In the genomic region with DNA sequence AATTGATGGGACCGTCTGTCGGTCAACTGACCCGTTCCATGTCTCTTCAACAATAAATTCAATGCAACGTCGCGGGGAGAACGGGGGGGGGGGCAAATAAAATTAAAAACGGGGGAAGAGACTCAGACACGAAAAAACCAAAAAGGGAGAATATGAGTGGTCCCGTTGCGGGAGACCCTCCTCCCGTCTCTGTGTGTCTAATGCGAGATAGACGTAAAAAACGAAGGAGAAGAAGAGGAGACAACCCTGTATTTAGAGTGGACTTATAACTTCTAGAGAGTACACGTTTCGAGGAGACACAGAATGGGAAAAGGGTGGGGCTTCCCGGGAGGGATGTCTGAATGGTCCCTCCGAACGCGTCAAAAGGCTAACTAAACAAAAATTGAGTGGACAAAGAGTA, we compare ENCODE assay signal across 5 worm cellular contexts.
TF ChIP-seq lines count a peak whose summit lies in the region.

No protein-coding gene starts in this region.

TF ChIP-seq in whole organism, early embryonic, 17 proteins besides CTCF, POLR2A, EP300 and RAD21:
- TF ChIP-seq sea-1 (GFP tag; conservative IDR thresholded peaks at IDR 0.05; lab: Robert Waterston, UW) (0 out of 2 replicates have a peak, but pooled peaks have one; percentile 46), aly-1 (tag; optimal IDR thresholded peaks at IDR 0.05; lab: Kevin White, UChicago) (no peak), pes-1 (GFP tag; IDR thresholded peaks at IDR 0.05; lab: Robert Waterston, UW) (peak; percentile 55), hmg-4 (GFP tag; optimal IDR thresholded peaks at IDR 0.05; lab: Kevin White, UChicago) (peak; percentile 83), ama-1 (optimal IDR thresholded peaks at IDR 0.05; lab: Kevin White, UChicago) (no peak), scrt-1 (GFP tag; IDR thresholded peaks at IDR 0.05; lab: Robert Waterston, UW) (0 out of 2 replicates have a peak, but pooled peaks have one; percentile 43), tbx-11 (GFP tag; IDR thresholded peaks at IDR 0.05; lab: Robert Waterston, UW) (no peak), B0310.2 (tag; optimal IDR thresholded peaks at IDR 0.05; lab: Kevin White, UChicago) (no peak), flt-1 (GFP tag; IDR thresholded peaks at IDR 0.05; lab: Robert Waterston, UW) (peak; percentile 49; the same call in 1 of the 2 replicates), ceh-36 (tag; optimal IDR thresholded peaks at IDR 0.05; lab: Kevin White, UChicago) (peak; percentile 5), ets-7 (tag; optimal IDR thresholded peaks at IDR 0.05; lab: Kevin White, UChicago) (no peak), tra-4 (tag; optimal IDR thresholded peaks at IDR 0.05; lab: Kevin White, UChicago) (no peak), F13C5.2 (tag; optimal IDR thresholded peaks at IDR 0.05; lab: Kevin White, UChicago) (no peak), tbx-37 (GFP tag; conservative IDR thresholded peaks at IDR 0.05; lab: Robert Waterston, UW) (no peak), ceh-13 (GFP tag; optimal IDR thresholded peaks at IDR 0.05; lab: Kevin White, UChicago) (no peak)
TF ChIP-seq in whole organism, early embryonic: peak in this region for 6.

TF ChIP-seq in whole organism, late embryonic, 69 proteins besides CTCF, POLR2A, EP300 and RAD21:
- TF ChIP-seq nfya-1 (tag; optimal IDR thresholded peaks at IDR 0.05; lab: Kevin White, UChicago) = peak; percentile 11
- no peak for TF ChIP-seq sox-2 (GFP tag; IDR thresholded peaks at IDR 0.05; lab: Robert Waterston, UW)
- TF ChIP-seq tbx-2 (tag; optimal IDR thresholded peaks at IDR 0.05; lab: Kevin White, UChicago) = peak; percentile 4
- TF ChIP-seq ceh-45 (GFP tag; IDR thresholded peaks at IDR 0.05; lab: Robert Waterston, UW) = no peak
- TF ChIP-seq ceh-6 (GFP tag; optimal IDR thresholded peaks at IDR 0.05; lab: Kevin White, UChicago) = peak; percentile 42
- no peak for TF ChIP-seq ttx-3 (tag; optimal IDR thresholded peaks at IDR 0.05; lab: Kevin White, UChicago)
- TF ChIP-seq ceh-22 (tag; optimal IDR thresholded peaks at IDR 0.05; lab: Kevin White, UChicago) = no peak
- no peak for TF ChIP-seq lin-11 (tag; optimal IDR thresholded peaks at IDR 0.05; lab: Kevin White, UChicago)
TF ChIP-seq in whole organism, late embryonic: peak in this region for 3.

TF ChIP-seq in whole organism, midembryonic, 9 proteins besides CTCF, POLR2A, EP300 and RAD21:
- TF ChIP-seq cog-1 (tag; optimal IDR thresholded peaks at IDR 0.05; lab: Kevin White, UChicago) (peak; percentile 41), tab-1 (GFP tag; IDR thresholded peaks at IDR 0.05; lab: Robert Waterston, UW) (peak; percentile 36; the same call in 1 of the 2 replicates), klf-2 (GFP tag; conservative IDR thresholded peaks at IDR 0.05; lab: Robert Waterston, UW) (no peak), T22C8.4 (GFP tag; IDR thresholded peaks at IDR 0.05; lab: Robert Waterston, UW) (no peak), ztf-23 (GFP tag; IDR thresholded peaks at IDR 0.05; lab: Robert Waterston, UW) (peak; percentile 46; the same call in 1 of the 2 replicates), ref-1 (GFP tag; conservative IDR thresholded peaks at IDR 0.05; lab: Robert Waterston, UW) (no peak), med-1 (GFP tag; optimal IDR thresholded peaks at IDR 0.05; lab: Kevin White, UChicago; ENCODE audit: insufficient read depth) (no peak), ztf-29 (GFP tag; IDR thresholded peaks at IDR 0.05; lab: Robert Waterston, UW) (0 out of 2 replicates have a peak, but pooled peaks have one; percentile 22), flt-1 (GFP tag; IDR thresholded peaks at IDR 0.05; lab: Robert Waterston, UW) (peak; percentile 69; the same call in 1 of the 2 replicates)

TF ChIP-seq in whole organism, mixed stage, embryonic, 35 proteins besides CTCF, POLR2A, EP300 and RAD21:
- TF ChIP-seq hlh-1 (tag; optimal IDR thresholded peaks at IDR 0.05; lab: Kevin White, UChicago) (no peak), nhr-76 (tag; optimal IDR thresholded peaks at IDR 0.05; lab: Kevin White, UChicago) (no peak), snpc-4 (tag; optimal IDR thresholded peaks at IDR 0.05; lab: Kevin White, UChicago) (no peak), unc-120 (tag; optimal IDR thresholded peaks at IDR 0.05; lab: Kevin White, UChicago; ENCODE audit: poor library complexity, severe bottlenecking) (peak; percentile 39), sptf-1 (tag; optimal IDR thresholded peaks at IDR 0.05; lab: Kevin White, UChicago) (peak; percentile 68), unc-39 (tag; optimal IDR thresholded peaks at IDR 0.05; lab: Kevin White, UChicago) (no peak), M03D4.4 (tag; optimal IDR thresholded peaks at IDR 0.05; lab: Kevin White, UChicago) (peak; percentile 24), elt-3 (tag; optimal IDR thresholded peaks at IDR 0.05; lab: Kevin White, UChicago) (no peak), drap-1 (GFP tag; optimal IDR thresholded peaks at IDR 0.05; lab: Kevin White, UChicago) (peak; percentile 38), cnd-1 (tag; optimal IDR thresholded peaks at IDR 0.05; lab: Kevin White, UChicago) (peak; percentile 84), mls-2 (tag; optimal IDR thresholded peaks at IDR 0.05; lab: Kevin White, UChicago) (peak; percentile 83), ham-2 (GFP tag; optimal IDR thresholded peaks at IDR 0.05; lab: Kevin White, UChicago) (peak; percentile 28), nhr-237 (tag; optimal IDR thresholded peaks at IDR 0.05; lab: Kevin White, UChicago) (no peak), nhr-2 (tag; optimal IDR thresholded peaks at IDR 0.05; lab: Kevin White, UChicago) (peak; percentile 20), ces-1 (GFP tag; optimal IDR thresholded peaks at IDR 0.05; lab: Kevin White, UChicago) (peak; percentile 82)

TF ChIP-seq in whole organism, young adult, 124 proteins besides CTCF, POLR2A, EP300 and RAD21:
- TF ChIP-seq ZK185.1 (tag; optimal IDR thresholded peaks at IDR 0.05; lab: Kevin White, UChicago; ENCODE audit: poor library complexity, severe bottlenecking) = no peak
- TF ChIP-seq lir-1 (GFP tag; conservative IDR thresholded peaks at IDR 0.05; lab: Robert Waterston, UW) = no peak
- peak; percentile 30 for TF ChIP-seq efl-1 (GFP tag; optimal IDR thresholded peaks at IDR 0.05; lab: Kevin White, UChicago)
- no peak for TF ChIP-seq nhr-27 (tag; optimal IDR thresholded peaks at IDR 0.05; lab: Kevin White, UChicago)
- peak; percentile 56 for TF ChIP-seq hmg-1.2 (GFP tag; IDR thresholded peaks at IDR 0.05; lab: Robert Waterston, UW)
- peak; percentile 94 for TF ChIP-seq aptf-2 (GFP tag; conservative IDR thresholded peaks at IDR 0.05; lab: Robert Waterston, UW)
- TF ChIP-seq B0336.3 (GFP tag; IDR thresholded peaks at IDR 0.05; lab: Robert Waterston, UW) = no peak
- no peak for TF ChIP-seq hlh-26 (GFP tag; conservative IDR thresholded peaks at IDR 0.05; lab: Robert Waterston, UW)
